Fruit fly (Drosophila melanogaster): Measurements from ENCODE around the gene noc.
A peak's percentile ranks its signal among the peaks of the same experiment; 100 is the strongest.

The noc gene

dm6 chr2L:14537432-14538221 is 47.0 kb downstream of the noc start (continued):
- TF ChIP-seq Mad (GFP tag; optimal IDR thresholded peaks at IDR 0.05): no peak

dm6 chr2L:14538853-14539358 is 48.2 kb downstream of the noc start:
- TF ChIP-seq zfh1 (GFP tag; IDR thresholded peaks at IDR 0.05) (0 out of 3 replicates have a peak, but pooled peaks have one; percentile 13), CG8388 (GFP tag; optimal IDR thresholded peaks at IDR 0.05) (peak; percentile 58), NK7.1 (GFP tag; optimal IDR thresholded peaks at IDR 0.05) (no peak), Med (GFP tag) (peak; percentile 49), pzg (GFP tag; optimal IDR thresholded peaks at IDR 0.05) (no peak), sens (GFP tag) (peak; percentile 67), ase (GFP tag; IDR thresholded peaks at IDR 0.05) (no peak), CG17361 (GFP tag; IDR thresholded peaks at IDR 0.05) (0 out of 3 replicates have a peak, but pooled peaks have one; percentile 4), Myb (GFP tag; optimal IDR thresholded peaks at IDR 0.05) (no peak), her (GFP tag; optimal IDR thresholded peaks at IDR 0.05) (no peak), lmd (GFP tag; IDR thresholded peaks at IDR 0.05) (no peak), twi (tag; optimal IDR thresholded peaks at IDR 0.05) (no peak), Eip74EF (GFP tag; optimal IDR thresholded peaks at IDR 0.05) (no peak), gem (tag; optimal IDR thresholded peaks at IDR 0.05) (peak; percentile 38), CG12299 (tag; optimal IDR thresholded peaks at IDR 0.05) (no peak), Fer2 (tag; optimal IDR thresholded peaks at IDR 0.05) (no peak), usp (GFP tag; optimal IDR thresholded peaks at IDR 0.05) (no peak), CG9727 (GFP tag; optimal IDR thresholded peaks at IDR 0.05) (peak; percentile 7), CG14441 (GFP tag; IDR thresholded peaks at IDR 0.05) (no peak), pan (optimal IDR thresholded peaks at IDR 0.05) (no peak), pan (GFP tag; optimal IDR thresholded peaks at IDR 0.05 in 1 of 2, IDR thresholded peaks at IDR 0.05 in 1 of 2) (no peak), unc-4 (GFP tag; IDR thresholded peaks at IDR 0.05; ENCODE audit: partially characterized antibody) (no peak), Xrp1 (GFP tag; IDR thresholded peaks at IDR 0.05) (0 out of 2 replicates have a peak, but pooled peaks have one; percentile 17), jumu (GFP tag; optimal IDR thresholded peaks at IDR 0.05) (no peak), phol (tag; optimal IDR thresholded peaks at IDR 0.05) (peak; percentile 16), ttk (GFP tag; IDR thresholded peaks at IDR 0.05) (no peak), trem (tag; optimal IDR thresholded peaks at IDR 0.05) (no peak), grau (tag; optimal IDR thresholded peaks at IDR 0.05) (peak; percentile 31), lov (optimal IDR thresholded peaks at IDR 0.05) (no peak), lov (GFP tag; IDR thresholded peaks at IDR 0.05) (no peak), Ets97D (GFP tag; optimal IDR thresholded peaks at IDR 0.05) (no peak), CG11696 (GFP tag; IDR thresholded peaks at IDR 0.05) (no peak), eve (GFP tag; optimal IDR thresholded peaks at IDR 0.05) (peak in 1 of 2 experiments; percentile 63), Spps (tag; optimal IDR thresholded peaks at IDR 0.05) (no peak), jigr1 (GFP tag; IDR thresholded peaks at IDR 0.05) (no peak)

- TF ChIP-seq CG30403 (GFP tag; optimal IDR thresholded peaks at IDR 0.05) (peak; percentile 3), twi (tag; optimal IDR thresholded peaks at IDR 0.05) (peak; percentile 88), sens (GFP tag) (peak; percentile 86), row (GFP tag; IDR thresholded peaks at IDR 0.05) (peak; percentile 67), Xrp1 (GFP tag; IDR thresholded peaks at IDR 0.05) (peak; percentile 42; the same call in 1 of the 2 replicates), CG11723 (GFP tag; optimal IDR thresholded peaks at IDR 0.05) (no peak), hbn (GFP tag; IDR thresholded peaks at IDR 0.05; ENCODE audit: partially characterized antibody) (no peak), CG6254 (GFP tag; optimal IDR thresholded peaks at IDR 0.05) (peak; percentile 1), Hr51 (GFP tag; optimal IDR thresholded peaks at IDR 0.05) (no peak), CG6689 (GFP tag; IDR thresholded peaks at IDR 0.05) (0 out of 2 replicates have a peak, but pooled peaks have one; percentile 23), al (GFP tag; IDR thresholded peaks at IDR 0.05) (no peak), CG13424 (tag; optimal IDR thresholded peaks at IDR 0.05) (peak; percentile 1), az2 (GFP tag; optimal IDR thresholded peaks at IDR 0.05) (no peak), odd (GFP tag; optimal IDR thresholded peaks at IDR 0.05) (peak; percentile 7), CG12391 (tag; optimal IDR thresholded peaks at IDR 0.05) (peak; percentile 30)
Observed at dm6 chr2L:14539872-14540524, 49.3 kb downstream of the noc start.

Measured in whole organism, embryonic.